Fruit fly (Drosophila melanogaster): ENCODE results near the gene CG33257.

The CG33257 gene

dm6 chr3L:16377768-16378764, 31.9 kb downstream of the CG33257 start, which contains the start of gene roq (continued):
- no peak for TF ChIP-seq CG2889 (GFP tag; IDR thresholded peaks at IDR 0.05)
- TF ChIP-seq CG1832 (GFP tag; optimal IDR thresholded peaks at IDR 0.05) = no peak
- TF ChIP-seq PHDP (tag; optimal IDR thresholded peaks at IDR 0.05) = no peak
- TF ChIP-seq Trl (optimal IDR thresholded peaks at IDR 0.05) = peak; percentile 23 to 46
- TF ChIP-seq Trl (GFP tag; optimal IDR thresholded peaks at IDR 0.05) = no peak
- TF ChIP-seq CG10431 (GFP tag; optimal IDR thresholded peaks at IDR 0.05) = no peak
- TF ChIP-seq nerfin-2 (GFP tag; IDR thresholded peaks at IDR 0.05; ENCODE audit: partially characterized antibody) = peak; percentile 65; the same call in 1 of the 2 replicates
- no peak for TF ChIP-seq C15 (GFP tag; IDR thresholded peaks at IDR 0.05)
- TF ChIP-seq BtbVII (GFP tag; optimal IDR thresholded peaks at IDR 0.05) = no peak
- TF ChIP-seq HLHmδ (GFP tag; optimal IDR thresholded peaks at IDR 0.05) = peak; percentile 6
- TF ChIP-seq grau (tag; optimal IDR thresholded peaks at IDR 0.05) = peak; percentile 36
- no peak for TF ChIP-seq Optix (GFP tag; IDR thresholded peaks at IDR 0.05)
- peak; percentile 65; the same call in 2 of the 3 replicates for TF ChIP-seq Opbp (GFP tag; IDR thresholded peaks at IDR 0.05; ENCODE audit: partially characterized antibody)
- TF ChIP-seq Hmr (GFP tag; optimal IDR thresholded peaks at IDR 0.05) = no peak
- peak; percentile 26 for TF ChIP-seq CG8924 (tag; optimal IDR thresholded peaks at IDR 0.05)
- no peak for TF ChIP-seq Usf (GFP tag; optimal IDR thresholded peaks at IDR 0.05)
- TF ChIP-seq CG4360 (GFP tag; IDR thresholded peaks at IDR 0.05) = no peak; the same call in 1 of the 2 replicates
- TF ChIP-seq Dip3 (GFP tag; optimal IDR thresholded peaks at IDR 0.05) = no peak
- no peak for TF ChIP-seq stc (GFP tag; IDR thresholded peaks at IDR 0.05)

dm6 chr3L:16380770-16381169, 34.6 kb downstream of the CG33257 start:
- TF ChIP-seq CG34376 (GFP tag; optimal IDR thresholded peaks at IDR 0.05) = no peak
- no peak for TF ChIP-seq mirr (GFP tag; optimal IDR thresholded peaks at IDR 0.05)
- no peak for TF ChIP-seq Rx (GFP tag; IDR thresholded peaks at IDR 0.05)
- no peak for TF ChIP-seq CG7987 (GFP tag; optimal IDR thresholded peaks at IDR 0.05)
- TF ChIP-seq fu2 (GFP tag; optimal IDR thresholded peaks at IDR 0.05) = peak; percentile 50
- TF ChIP-seq ranshi (GFP tag; IDR thresholded peaks at IDR 0.05) = 0 out of 2 replicates have a peak, but pooled peaks have one; percentile 21
- no peak for TF ChIP-seq salm (tag; optimal IDR thresholded peaks at IDR 0.05)
- TF ChIP-seq Fer2 (tag; optimal IDR thresholded peaks at IDR 0.05) = peak; percentile 64
- TF ChIP-seq CG10366 (GFP tag; IDR thresholded peaks at IDR 0.05) = no peak
- peak; percentile 65 for TF ChIP-seq CG14014 (GFP tag; IDR thresholded peaks at IDR 0.05)
- TF ChIP-seq TFAM (GFP tag; optimal IDR thresholded peaks at IDR 0.05) = no peak
- no peak for TF ChIP-seq CG17912 (GFP tag; optimal IDR thresholded peaks at IDR 0.05)
- TF ChIP-seq CG18764 (GFP tag; optimal IDR thresholded peaks at IDR 0.05) = no peak
- TF ChIP-seq CG10979 (tag; optimal IDR thresholded peaks at IDR 0.05) = peak; percentile 67
- peak; percentile 69 for TF ChIP-seq NfI (GFP tag; optimal IDR thresholded peaks at IDR 0.05)
- TF ChIP-seq CG7357 (GFP tag; IDR thresholded peaks at IDR 0.05) = no peak
- peak; percentile 67 for TF ChIP-seq CG2712 (tag; optimal IDR thresholded peaks at IDR 0.05)
- no peak for TF ChIP-seq CG14050 (GFP tag; IDR thresholded peaks at IDR 0.05)
- no peak for TF ChIP-seq Dp (GFP tag; optimal IDR thresholded peaks at IDR 0.05)
- peak; percentile 2 for TF ChIP-seq zen (tag; optimal IDR thresholded peaks at IDR 0.05)
- TF ChIP-seq CG8359 (GFP tag; optimal IDR thresholded peaks at IDR 0.05; ENCODE audit: borderline replicate concordance) = peak; percentile 11
- TF ChIP-seq sc (optimal IDR thresholded peaks at IDR 0.05) = no peak
- no peak for TF ChIP-seq sc (GFP tag; optimal IDR thresholded peaks at IDR 0.05)
- no peak for TF ChIP-seq CG15073 (GFP tag; optimal IDR thresholded peaks at IDR 0.05)
- TF ChIP-seq CG6689 (GFP tag; IDR thresholded peaks at IDR 0.05) = peak; percentile 53; the same call in 1 of the 2 replicates
- TF ChIP-seq CG34422 (GFP tag; IDR thresholded peaks at IDR 0.05) = peak; percentile 36; the same call in 1 of the 3 replicates
- no peak for TF ChIP-seq ash1 (GFP tag; optimal IDR thresholded peaks at IDR 0.05)
- no peak for TF ChIP-seq Sry-δ (GFP tag; optimal IDR thresholded peaks at IDR 0.05)
- no peak for TF ChIP-seq gt (GFP tag; IDR thresholded peaks at IDR 0.05)
- peak; percentile 45 for TF ChIP-seq Dip3 (GFP tag; optimal IDR thresholded peaks at IDR 0.05)
- peak; percentile 94 for TF ChIP-seq Med (GFP tag)
